Worm (Caenorhabditis elegans): Measurements from ENCODE around the gene aass-1.
A peak's percentile ranks its signal among the peaks of the same experiment; 100 is the strongest.

Gene aass-1

ce11 chrIV:275146-275545 lies 30.2 kb downstream of the aass-1 start:
- TF ChIP-seq ceh-43 (GFP tag; optimal IDR thresholded peaks at IDR 0.05) = no peak
- no peak for TF ChIP-seq mab-5 (tag; optimal IDR thresholded peaks at IDR 0.05)

- TF ChIP-seq cnd-1 (tag; optimal IDR thresholded peaks at IDR 0.05) (no peak), mep-1 (tag; optimal IDR thresholded peaks at IDR 0.05) (no peak), M03D4.4 (tag; optimal IDR thresholded peaks at IDR 0.05) (no peak), unc-62 (GFP tag; optimal IDR thresholded peaks at IDR 0.05) (no peak), blmp-1 (tag; optimal IDR thresholded peaks at IDR 0.05) (no peak), zip-8 (tag; optimal IDR thresholded peaks at IDR 0.05) (no peak), unc-120 (tag; optimal IDR thresholded peaks at IDR 0.05; ENCODE audit: poor library complexity, severe bottlenecking) (no peak), hlh-1 (tag; optimal IDR thresholded peaks at IDR 0.05) (no peak), tbx-8 (GFP tag; optimal IDR thresholded peaks at IDR 0.05) (no peak), nhr-28 (tag; optimal IDR thresholded peaks at IDR 0.05) (no peak), sem-2 (GFP tag; optimal IDR thresholded peaks at IDR 0.05) (no peak), lin-32 (GFP tag; optimal IDR thresholded peaks at IDR 0.05) (no peak), snpc-4 (tag; optimal IDR thresholded peaks at IDR 0.05) (no peak), pha-4 (tag; optimal IDR thresholded peaks at IDR 0.05) (no peak), nhr-12 (tag; optimal IDR thresholded peaks at IDR 0.05) (no peak)
Measured at ce11 chrIV:278284-278683, 33.3 kb downstream of the aass-1 start.

- TF ChIP-seq nhr-237 (tag; optimal IDR thresholded peaks at IDR 0.05) (no peak), unc-120 (tag; optimal IDR thresholded peaks at IDR 0.05; ENCODE audit: poor library complexity, severe bottlenecking) (peak; percentile 56), flh-1 (GFP tag; optimal IDR thresholded peaks at IDR 0.05) (no peak), unc-39 (tag; optimal IDR thresholded peaks at IDR 0.05) (no peak), nhr-12 (tag; optimal IDR thresholded peaks at IDR 0.05) (no peak), ceh-83 (GFP tag; optimal IDR thresholded peaks at IDR 0.05) (no peak), ces-1 (GFP tag; optimal IDR thresholded peaks at IDR 0.05) (peak; percentile 14)
Measured at ce11 chrIV:282008-282407, 37.1 kb downstream of the aass-1 start.

ce11 chrIV:283347-283746 lies 38.4 kb downstream of the aass-1 start, which contains the start of gene best-19:
best-19 (plus strand) TSS chrIV:283647.
- TF ChIP-seq lin-32 (GFP tag; optimal IDR thresholded peaks at IDR 0.05) (no peak), hlh-1 (tag; optimal IDR thresholded peaks at IDR 0.05) (no peak), ceh-43 (GFP tag; optimal IDR thresholded peaks at IDR 0.05) (no peak), zip-8 (tag; optimal IDR thresholded peaks at IDR 0.05) (no peak), unc-62 (GFP tag; optimal IDR thresholded peaks at IDR 0.05) (no peak), cnd-1 (tag; optimal IDR thresholded peaks at IDR 0.05) (no peak), flh-1 (GFP tag; optimal IDR thresholded peaks at IDR 0.05) (no peak), bed-3 (GFP tag; optimal IDR thresholded peaks at IDR 0.05) (no peak), ztf-11 (tag; optimal IDR thresholded peaks at IDR 0.05) (no peak), elt-3 (tag; optimal IDR thresholded peaks at IDR 0.05) (no peak), snpc-4 (tag; optimal IDR thresholded peaks at IDR 0.05) (no peak)

- TF ChIP-seq sem-2 (GFP tag; optimal IDR thresholded peaks at IDR 0.05) = no peak
Measured at ce11 chrIV:288027-288426, 43.1 kb downstream of the aass-1 start, which contains the start of gene T21D12.14. T21D12.14 (minus strand) TSS chrIV:288127.

ce11 chrIV:290387-290786 lies 45.4 kb downstream of the aass-1 start:
- TF ChIP-seq tbx-8 (GFP tag; optimal IDR thresholded peaks at IDR 0.05) (no peak), snpc-4 (tag; optimal IDR thresholded peaks at IDR 0.05) (no peak), sptf-1 (tag; optimal IDR thresholded peaks at IDR 0.05) (no peak), drap-1 (GFP tag; optimal IDR thresholded peaks at IDR 0.05) (no peak), elt-3 (tag; optimal IDR thresholded peaks at IDR 0.05) (no peak), lin-13 (tag; optimal IDR thresholded peaks at IDR 0.05) (no peak), ceh-43 (GFP tag; optimal IDR thresholded peaks at IDR 0.05) (no peak), nhr-237 (tag; optimal IDR thresholded peaks at IDR 0.05) (no peak), ceh-83 (GFP tag; optimal IDR thresholded peaks at IDR 0.05) (no peak), pha-4 (tag; optimal IDR thresholded peaks at IDR 0.05) (no peak), M03D4.4 (tag; optimal IDR thresholded peaks at IDR 0.05) (no peak), ztf-11 (tag; optimal IDR thresholded peaks at IDR 0.05) (no peak), lin-32 (GFP tag; optimal IDR thresholded peaks at IDR 0.05) (no peak), cnd-1 (tag; optimal IDR thresholded peaks at IDR 0.05) (no peak), hlh-1 (tag; optimal IDR thresholded peaks at IDR 0.05) (no peak), ceh-39 (tag; optimal IDR thresholded peaks at IDR 0.05) (no peak)
